Fruit fly (Drosophila melanogaster): ENCODE data around the gene ver.
A peak's percentile ranks its signal among the peaks of the same experiment; 100 is the strongest.

Gene ver

DNA sequence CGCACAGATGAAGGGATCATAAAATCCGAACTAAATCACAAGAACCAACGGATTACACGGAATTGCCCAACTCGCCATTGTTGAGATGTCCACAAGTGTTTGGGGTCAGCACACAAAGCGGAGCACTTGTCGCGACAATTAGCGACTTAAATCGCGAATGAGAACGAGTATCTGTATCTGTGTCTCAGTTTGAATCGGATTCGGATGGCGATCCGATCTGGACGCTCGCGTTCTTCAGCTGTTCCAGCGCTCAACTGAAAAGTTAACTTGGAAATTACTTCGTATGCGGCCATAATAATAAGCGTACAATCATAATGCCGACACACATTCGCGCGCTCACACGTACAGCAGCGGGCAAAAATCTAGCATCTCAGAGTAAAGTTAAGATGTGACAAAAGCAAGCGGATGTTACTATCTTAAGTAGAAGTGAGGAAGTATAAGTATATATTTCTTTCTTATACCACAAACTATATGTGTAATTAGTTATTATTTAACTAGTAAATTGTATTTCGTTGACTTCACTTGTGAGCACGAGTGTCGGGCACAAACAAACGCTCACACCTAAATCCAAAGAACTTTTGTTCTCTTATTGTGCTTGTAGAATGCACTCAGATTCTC is 33.3 kb upstream of the ver start, which contains the start of gene CG10660 (continued):
- peak; percentile 91 for TF ChIP-seq vri (GFP tag; optimal IDR thresholded peaks at IDR 0.05)
- peak; percentile 85 for TF ChIP-seq Hr39 (GFP tag; optimal IDR thresholded peaks at IDR 0.05)
- peak; percentile 94 for TF ChIP-seq CG34406 (GFP tag; optimal IDR thresholded peaks at IDR 0.05)
- TF ChIP-seq pdm3 (GFP tag; optimal IDR thresholded peaks at IDR 0.05): peak; percentile 94
- peak; percentile 98 for TF ChIP-seq eg (GFP tag; IDR thresholded peaks at IDR 0.05)
- TF ChIP-seq CG15336 (GFP tag; IDR thresholded peaks at IDR 0.05): peak; percentile 97
- peak; percentile 94 for TF ChIP-seq Hr4 (GFP tag; optimal IDR thresholded peaks at IDR 0.05)
- peak; percentile 88 for TF ChIP-seq CG16779 (tag; optimal IDR thresholded peaks at IDR 0.05)
- peak; percentile 88 for TF ChIP-seq cyc (GFP tag; optimal IDR thresholded peaks at IDR 0.05)
- peak; percentile 67 to 78 for TF ChIP-seq ss (GFP tag; optimal IDR thresholded peaks at IDR 0.05)
- peak; percentile 93 for TF ChIP-seq Gug (GFP tag; IDR thresholded peaks at IDR 0.05)
- TF ChIP-seq CG10669 (GFP tag; optimal IDR thresholded peaks at IDR 0.05): peak; percentile 86
- TF ChIP-seq Eip78C (GFP tag): peak; percentile 97
- peak; percentile 90 for TF ChIP-seq CG11294 (GFP tag; IDR thresholded peaks at IDR 0.05)
- peak; percentile 80 for TF ChIP-seq Sox15 (GFP tag; optimal IDR thresholded peaks at IDR 0.05)

DNA sequence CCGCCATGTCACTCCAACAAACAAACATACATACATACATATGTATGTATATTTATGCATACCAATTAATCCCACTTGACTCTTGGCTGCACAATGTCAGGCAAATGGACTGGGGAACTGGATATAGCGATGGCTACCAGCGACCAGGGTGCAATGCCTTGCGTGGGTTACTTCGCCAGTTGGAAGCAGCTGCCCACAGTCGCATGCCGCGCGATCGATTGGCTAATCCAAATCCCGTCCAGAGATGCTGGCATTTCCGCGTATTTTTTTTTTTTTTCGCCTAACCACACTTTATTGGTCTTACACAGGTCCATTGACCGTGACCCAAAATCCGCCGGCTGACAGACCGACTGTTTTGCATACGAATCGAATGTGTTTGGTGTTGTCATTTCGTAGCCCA is 29.5 kb upstream of the ver start:
- TF ChIP-seq CG6854 (GFP tag; optimal IDR thresholded peaks at IDR 0.05) (no peak), CG6163 (GFP tag; IDR thresholded peaks at IDR 0.05) (0 out of 3 replicates have a peak, but pooled peaks have one; percentile 18)

DNA sequence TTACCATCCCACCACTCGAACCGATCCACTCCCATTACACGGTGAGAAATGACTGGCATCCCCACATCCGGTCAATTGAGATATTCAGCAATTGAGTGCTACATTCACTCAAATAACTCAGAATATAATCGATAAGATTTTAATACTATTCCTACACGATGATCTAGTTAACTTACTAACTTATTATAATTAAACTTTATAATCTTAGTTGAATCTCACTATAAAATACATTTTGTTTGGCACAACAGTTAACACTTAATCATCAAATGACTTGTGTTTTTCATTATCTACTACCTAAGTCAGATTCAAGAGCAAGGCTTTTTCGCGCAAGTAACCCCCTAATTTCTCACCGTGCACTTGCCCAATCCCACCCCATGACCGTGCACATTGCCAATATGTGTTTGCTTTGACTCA is 28.5 kb upstream of the ver start:
- peak; percentile 87 for TF ChIP-seq OdsH (GFP tag; optimal IDR thresholded peaks at IDR 0.05)
- TF ChIP-seq Blimp-1 (GFP tag; optimal IDR thresholded peaks at IDR 0.05): peak; percentile 87
- TF ChIP-seq Hr38 (GFP tag; optimal IDR thresholded peaks at IDR 0.05): no peak
- peak; percentile 87 for TF ChIP-seq CG15336 (GFP tag; IDR thresholded peaks at IDR 0.05)
- peak; percentile 59 for TF ChIP-seq CG11294 (GFP tag; IDR thresholded peaks at IDR 0.05)
- TF ChIP-seq acj6 (GFP tag; optimal IDR thresholded peaks at IDR 0.05): peak; percentile 90
- peak; percentile 91 for TF ChIP-seq Hr4 (GFP tag; optimal IDR thresholded peaks at IDR 0.05)
- peak; percentile 93 for TF ChIP-seq Met (GFP tag; optimal IDR thresholded peaks at IDR 0.05)
- TF ChIP-seq spab (GFP tag; optimal IDR thresholded peaks at IDR 0.05): peak; percentile 83
- TF ChIP-seq CG1621 (tag; optimal IDR thresholded peaks at IDR 0.05): peak; percentile 60
- peak; percentile 56; the same call in 1 of the 3 replicates for TF ChIP-seq CG6163 (GFP tag; IDR thresholded peaks at IDR 0.05)
- TF ChIP-seq cyc (GFP tag; optimal IDR thresholded peaks at IDR 0.05): peak; percentile 88
- peak; percentile 91 for TF ChIP-seq lz (GFP tag; optimal IDR thresholded peaks at IDR 0.05)
- peak; percentile 90 for TF ChIP-seq CG8119 (GFP tag; IDR thresholded peaks at IDR 0.05)
- peak; percentile 95 for TF ChIP-seq esn (GFP tag; optimal IDR thresholded peaks at IDR 0.05)
- peak; percentile 68 for TF ChIP-seq CG8319 (GFP tag; optimal IDR thresholded peaks at IDR 0.05)
- peak; percentile 78 for TF ChIP-seq CG11902 (GFP tag; optimal IDR thresholded peaks at IDR 0.05)
- TF ChIP-seq topi (GFP tag; optimal IDR thresholded peaks at IDR 0.05): peak; percentile 91
- peak; percentile 83 for TF ChIP-seq CG11762 (GFP tag; optimal IDR thresholded peaks at IDR 0.05; ENCODE audit: insufficient read depth)
- TF ChIP-seq CG10631 (GFP tag; optimal IDR thresholded peaks at IDR 0.05): peak; percentile 82
- TF ChIP-seq Eip93F (GFP tag; optimal IDR thresholded peaks at IDR 0.05): peak; percentile 74
- peak; percentile 84 for TF ChIP-seq dac (GFP tag; optimal IDR thresholded peaks at IDR 0.05)
- peak; percentile 88 for TF ChIP-seq Eip75B (GFP tag; optimal IDR thresholded peaks at IDR 0.05)
- peak; percentile 72 for TF ChIP-seq CG16779 (tag; optimal IDR thresholded peaks at IDR 0.05)
- peak; percentile 84 for TF ChIP-seq vri (GFP tag; optimal IDR thresholded peaks at IDR 0.05)
- TF ChIP-seq CG7368 (GFP tag; optimal IDR thresholded peaks at IDR 0.05): peak; percentile 75
- TF ChIP-seq Sox14 (GFP tag; optimal IDR thresholded peaks at IDR 0.05): peak; percentile 91
- peak; percentile 80 for TF ChIP-seq dsx (GFP tag; optimal IDR thresholded peaks at IDR 0.05; ENCODE audit: poor library complexity, severe bottlenecking)
- peak; percentile 91 for TF ChIP-seq Sox102F (GFP tag; optimal IDR thresholded peaks at IDR 0.05)
- peak; percentile 86 for TF ChIP-seq Lpt (GFP tag; optimal IDR thresholded peaks at IDR 0.05)
- TF ChIP-seq svp (GFP tag): peak; percentile 97
- TF ChIP-seq CG34406 (GFP tag; optimal IDR thresholded peaks at IDR 0.05): peak; percentile 84
- peak; percentile 90 for TF ChIP-seq CG31627 (GFP tag; optimal IDR thresholded peaks at IDR 0.05)
- TF ChIP-seq Ets96B (tag; optimal IDR thresholded peaks at IDR 0.05): peak; percentile 80
- TF ChIP-seq CG9139 (GFP tag; optimal IDR thresholded peaks at IDR 0.05): peak; percentile 78
- TF ChIP-seq CG6808 (GFP tag; optimal IDR thresholded peaks at IDR 0.05): peak; percentile 92
- TF ChIP-seq CG32006 (GFP tag; optimal IDR thresholded peaks at IDR 0.05): peak; percentile 95

Measured in whole organism, prepupa.